Fruit fly (Drosophila melanogaster) whole organism, embryonic: ENCODE results near the gene mio.

Source experiments
- CG17802 ChIP-seq: fragments of 200-800 bp; sonication (Bioruptor generic); optimal IDR thresholded peaks from 2 replicates; lab custom pipeline; 2018; ENCODE audit warnings: missing biosample characterization, mild to moderate bottlenecking, missing genetic modification characterization, moderate library complexity
- CG31224 ChIP-seq: fragments of 200-800 bp; sonication (Bioruptor generic); IDR thresholded peaks from 2 replicates; pipeline ENCODE4 v1.3.6; 2022; ENCODE audit warnings: missing biosample characterization, missing genetic modification characterization
- Doc3 ChIP-seq: fragments of 200-800 bp; sonication (Bioruptor generic); IDR thresholded peaks from 3 replicates; pipeline ENCODE4 v1.3.6; 2022; ENCODE audit warnings: missing biosample characterization, missing genetic modification characterization; ENCODE audit not compliant: partially characterized antibody
- Lpt ChIP-seq: fragments of >200 bp; optimal IDR thresholded peaks from 2 replicates; lab custom pipeline; 2018; ENCODE audit warnings: missing biosample characterization, missing genetic modification characterization
- disco-r ChIP-seq: fragments of 200-800 bp; sonication (Bioruptor generic); optimal IDR thresholded peaks from 2 replicates; lab custom pipeline; 2016; ENCODE audit warnings: missing biosample characterization, missing genetic modification characterization
- ems ChIP-seq: fragments of 200-800 bp; sonication (Bioruptor generic); optimal IDR thresholded peaks from 3 replicates; lab custom pipeline; 2016; ENCODE audit warnings: missing biosample characterization, missing genetic modification characterization
- her ChIP-seq: fragments of 200-800 bp; sonication (Bioruptor generic); optimal IDR thresholded peaks from 2 replicates; lab custom pipeline; 2016; ENCODE audit warnings: missing biosample characterization, missing genetic modification characterization
- jigr1 ChIP-seq: fragments of 200-800 bp; sonication (Bioruptor generic); IDR thresholded peaks from 3 replicates; pipeline ENCODE4 v1.3.6; 2022; ENCODE audit warnings: missing biosample characterization, missing genetic modification characterization

DNA sequence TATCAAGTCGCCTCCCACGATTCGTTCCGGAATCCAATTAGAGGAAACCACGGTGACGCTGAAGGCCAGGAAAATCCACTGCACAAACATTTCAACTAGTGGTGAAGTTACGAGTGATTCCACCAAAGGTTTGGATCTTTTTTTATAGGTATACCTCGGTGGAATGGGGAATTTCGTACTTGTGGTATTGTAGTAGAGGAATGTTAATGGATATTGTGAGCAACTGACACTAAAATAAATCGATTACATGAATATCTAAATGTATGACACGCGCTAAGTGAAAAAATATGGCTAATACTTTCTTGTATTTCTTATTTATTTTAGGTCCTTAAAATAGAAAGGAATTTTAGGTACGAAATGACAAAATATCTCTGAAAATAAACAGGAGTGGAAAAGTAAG lies 35.2 kb downstream of the mio start, which contains the start of gene CG17239:
- TF ChIP-seq jigr1 (GFP tag; lab: Robert Waterston, UW): no peak
- TF ChIP-seq Lpt (GFP tag; lab: Kevin White, UChicago): no peak
- TF ChIP-seq disco-r (GFP tag; lab: Kevin White, UChicago): no peak
- TF ChIP-seq CG17802 (tag; lab: Kevin White, UChicago): no peak
- TF ChIP-seq ems: no peak
- no peak for TF ChIP-seq Doc3 (GFP tag; lab: Robert Waterston, UW)
- no peak for TF ChIP-seq her (GFP tag; lab: Kevin White, UChicago)
- TF ChIP-seq CG31224 (GFP tag; lab: Robert Waterston, UW): no peak
